Worm (Caenorhabditis elegans) whole organism, L4/young adult: ENCODE measurements around the gene ugt-2.

Source experiments
- W03F9.2 ChIP-seq: fragments of 150-350 bp; optimal IDR thresholded peaks from 2 replicates; lab custom pipeline; 2014; ENCODE audit warnings: missing biosample characterization, missing genetic modification characterization
- dao-5 ChIP-seq: sonication (generic microtip); optimal IDR thresholded peaks from 2 replicates; lab custom pipeline; 2016; ENCODE audit warnings: missing genotype, missing genetic modification characterization, moderate library complexity, missing compliant biosample characterization

- no peak for TF ChIP-seq W03F9.2 (tag; lab: Kevin White, UChicago)
- no peak for TF ChIP-seq dao-5 (tag; lab: Kevin White, UChicago)
Measured at ce11 chrV:10379761-10380160, 18.8 kb upstream of the ugt-2 start.
